Worm (Caenorhabditis elegans): ENCODE results near the gene F20D12.7.

ce11 chrIV:7910197-7910735 is 28.5 kb downstream of the F20D12.7 start, which contains the start of the genes npp-27 and ntl-4:
- TF ChIP-seq mdl-1 (tag; optimal IDR thresholded peaks at IDR 0.05) (no peak), nhr-25 (tag; optimal IDR thresholded peaks at IDR 0.05) (peak; percentile 3), nhr-77 (tag; optimal IDR thresholded peaks at IDR 0.05) (no peak), nhr-129 (tag; optimal IDR thresholded peaks at IDR 0.05) (peak; percentile 30), sma-9 (GFP tag; optimal IDR thresholded peaks at IDR 0.05) (peak; percentile 26), sma-9 (tag; optimal IDR thresholded peaks at IDR 0.05) (no peak), ztf-11 (tag; optimal IDR thresholded peaks at IDR 0.05) (no peak)

Data from whole organism, L2 larva.